Fruit fly (Drosophila melanogaster) whole organism, embryonic: Measurements from ENCODE around the gene Pxn.

Source experiments
- ATbp ChIP-seq: fragments of 200-800 bp; sonication (Bioruptor generic); optimal IDR thresholded peaks from 2 replicates; lab custom pipeline; 2017; ENCODE audit warnings: missing biosample characterization, mild to moderate bottlenecking, missing genetic modification characterization, missing genetic modification reagents
- Bgb ChIP-seq: fragments of 200-800 bp; sonication (Bioruptor generic); IDR thresholded peaks from 2 replicates; pipeline ENCODE4 v1.3.6; 2022; ENCODE audit warnings: missing biosample characterization, missing genetic modification characterization; ENCODE audit not compliant: partially characterized antibody
- CG1024 ChIP-seq: fragments of 200-800 bp; sonication (Bioruptor generic); IDR thresholded peaks from 2 replicates; pipeline ENCODE4 v1.3.6; 2022; ENCODE audit warnings: missing biosample characterization, missing genetic modification characterization
- CG10565 ChIP-seq: fragments of 200-800 bp; sonication (Bioruptor generic); optimal IDR thresholded peaks from 3 replicates; lab custom pipeline; 2016; ENCODE audit warnings: missing biosample characterization, mild to moderate bottlenecking, missing genetic modification characterization
- CG12744 ChIP-seq: fragments of 200-800 bp; sonication (Bioruptor generic); optimal IDR thresholded peaks from 2 replicates; lab custom pipeline; 2016; ENCODE audit warnings: missing biosample characterization, missing genetic modification characterization
- CG13624 ChIP-seq: fragments of 200-800 bp; sonication (Bioruptor generic); optimal IDR thresholded peaks from 2 replicates; lab custom pipeline; 2016; ENCODE audit warnings: missing biosample characterization, missing genetic modification characterization
- CG1529 ChIP-seq: fragments of 200-800 bp; sonication (Bioruptor generic); optimal IDR thresholded peaks from 3 replicates; lab custom pipeline; 2018; ENCODE audit warnings: missing biosample characterization, missing genetic modification characterization
- CG17568 ChIP-seq: fragments of 200-800 bp; sonication (Bioruptor generic); optimal IDR thresholded peaks from 2 replicates; lab custom pipeline; 2018; ENCODE audit warnings: missing biosample characterization, mild to moderate bottlenecking, missing genetic modification characterization, moderate library complexity
- CG18599 ChIP-seq: fragments of 200-800 bp; sonication (Bioruptor generic); optimal IDR thresholded peaks from 3 replicates; lab custom pipeline; 2017; ENCODE audit warnings: missing biosample characterization, missing genetic modification characterization, mild to moderate bottlenecking, moderate library complexity, missing genetic modification reagents
- CG2678 ChIP-seq: fragments of 200-800 bp; sonication (Bioruptor generic); optimal IDR thresholded peaks from 3 replicates; lab custom pipeline; 2019; ENCODE audit warnings: missing biosample characterization, mild to moderate bottlenecking, missing genetic modification characterization, moderate library complexity
- CG31388 ChIP-seq: fragments of 200-800 bp; sonication (Bioruptor generic); optimal IDR thresholded peaks from 2 replicates; lab custom pipeline; 2016; ENCODE audit warnings: missing biosample characterization, missing genetic modification characterization
- CG32772 ChIP-seq: fragments of 200-800 bp; sonication (Bioruptor generic); IDR thresholded peaks from 2 replicates; pipeline ENCODE4 v1.3.6; 2022; ENCODE audit warnings: missing biosample characterization, missing genetic modification characterization
- CG34224 ChIP-seq: fragments of 200-800 bp; sonication (Bioruptor generic); IDR thresholded peaks from 3 replicates; pipeline ENCODE4 v1.3.6; 2022; ENCODE audit warnings: missing biosample characterization, missing genetic modification characterization; ENCODE audit not compliant: partially characterized antibody
- CG42726 ChIP-seq: fragments of 200-800 bp; sonication (Bioruptor generic); IDR thresholded peaks from 2 replicates; pipeline ENCODE4 v1.3.6; 2022; ENCODE audit warnings: missing biosample characterization, missing genetic modification characterization; ENCODE audit not compliant: partially characterized antibody
- CG6791 ChIP-seq: fragments of 200-800 bp; sonication (Bioruptor generic); IDR thresholded peaks from 3 replicates; pipeline ENCODE4 v1.3.6; 2022; ENCODE audit warnings: missing biosample characterization, missing genetic modification characterization; ENCODE audit not compliant: partially characterized antibody
- CG8359 ChIP-seq: fragments of 200-800 bp; sonication (Bioruptor generic); optimal IDR thresholded peaks from 2 replicates; lab custom pipeline; 2017; ENCODE audit warnings: missing biosample characterization, mild to moderate bottlenecking, missing genetic modification characterization, borderline replicate concordance
- CG9727 ChIP-seq: fragments of 200-800 bp; sonication (Bioruptor generic); optimal IDR thresholded peaks from 3 replicates; lab custom pipeline; 2017; ENCODE audit warnings: missing biosample characterization, mild to moderate bottlenecking, missing genetic modification characterization
- CoRest ChIP-seq: fragments of 200-800 bp; sonication (Bioruptor generic); optimal IDR thresholded peaks from 3 replicates; lab custom pipeline; 2018; ENCODE audit warnings: missing biosample characterization, mild to moderate bottlenecking, missing genetic modification characterization, moderate library complexity
- CrebB ChIP-seq: fragments of 200-800 bp; sonication (Bioruptor generic); optimal IDR thresholded peaks from 3 replicates; lab custom pipeline; 2018; ENCODE audit warnings: missing biosample characterization, mild to moderate bottlenecking, missing genetic modification characterization
- ERR ChIP-seq: fragments of 200-800 bp; sonication (Bioruptor generic); optimal IDR thresholded peaks from 2 replicates; lab custom pipeline; 2016; ENCODE audit warnings: missing biosample characterization, missing genetic modification characterization
- Fer2 ChIP-seq: fragments of 200-800 bp; sonication (Bioruptor generic); optimal IDR thresholded peaks from 2 replicates; lab custom pipeline; 2018; ENCODE audit warnings: missing biosample characterization, mild to moderate bottlenecking, missing genetic modification characterization, moderate library complexity
- H15 ChIP-seq: fragments of 200-800 bp; sonication (Bioruptor generic); IDR thresholded peaks from 3 replicates; pipeline ENCODE4 v1.3.6; 2022; ENCODE audit warnings: missing biosample characterization, missing genetic modification characterization
- H2.0 ChIP-seq: fragments of 200-800 bp; sonication (Bioruptor generic); IDR thresholded peaks from 2 replicates; pipeline ENCODE4 v1.3.6; 2022; ENCODE audit warnings: missing biosample characterization, missing genetic modification characterization
- Myb ChIP-seq: fragments of 200-800 bp; sonication (Bioruptor generic); optimal IDR thresholded peaks from 2 replicates; lab custom pipeline; 2016; ENCODE audit warnings: missing biosample characterization, missing genetic modification characterization
- Sox102F ChIP-seq: fragments of 200-800 bp; sonication (Bioruptor generic); optimal IDR thresholded peaks from 2 replicates; lab custom pipeline; 2018; ENCODE audit warnings: missing biosample characterization, mild to moderate bottlenecking, missing genetic modification characterization, moderate library complexity
- Sry-β ChIP-seq: fragments of 200-800 bp; sonication (Bioruptor generic); optimal IDR thresholded peaks from 2 replicates; lab custom pipeline; 2018; ENCODE audit warnings: missing biosample characterization, mild to moderate bottlenecking, missing genetic modification characterization, moderate library complexity
- ap ChIP-seq: fragments of 200-800 bp; sonication (Bioruptor generic); IDR thresholded peaks from 2 replicates; pipeline ENCODE4 v1.3.6; 2022; ENCODE audit warnings: missing biosample characterization, missing genetic modification characterization
- crp ChIP-seq, 2 experiments: fragments of 200-800 bp; sonication (Bioruptor generic); optimal IDR thresholded peaks; 2 replicates in 1 of 2; 3 replicates in 1 of 2; lab custom pipeline; 2017; ENCODE audit warnings: missing biosample characterization in 2 of 2, missing genetic modification characterization in 2 of 2, mild to moderate bottlenecking in 1 of 2, moderate library complexity in 1 of 2
- dmrt11E ChIP-seq: fragments of 200-800 bp; sonication (Bioruptor generic); optimal IDR thresholded peaks from 3 replicates; lab custom pipeline; 2018; ENCODE audit warnings: missing biosample characterization, mild to moderate bottlenecking, missing genetic modification characterization, moderate library complexity
- ewg ChIP-seq: fragments of 200-800 bp; sonication (Bioruptor generic); optimal IDR thresholded peaks from 3 replicates; lab custom pipeline; 2017; ENCODE audit warnings: mild to moderate bottlenecking, missing biosample characterization, missing genetic modification reagents, missing genetic modification characterization
- fd3F ChIP-seq: fragments of 200-800 bp; sonication (Bioruptor generic); optimal IDR thresholded peaks from 2 replicates; lab custom pipeline; 2018; ENCODE audit warnings: missing biosample characterization, mild to moderate bottlenecking, missing genetic modification characterization, moderate library complexity
- fu2 ChIP-seq: fragments of 200-800 bp; sonication (Bioruptor generic); optimal IDR thresholded peaks from 2 replicates; lab custom pipeline; 2016; ENCODE audit warnings: missing biosample characterization, missing genetic modification characterization
- her ChIP-seq: fragments of 200-800 bp; sonication (Bioruptor generic); optimal IDR thresholded peaks from 2 replicates; lab custom pipeline; 2016; ENCODE audit warnings: missing biosample characterization, missing genetic modification characterization
- hkb ChIP-seq, 2 experiments: fragments of 200-800 bp in 1 of 2; fragments of >200 bp in 1 of 2; sonication (Bioruptor generic) in 1 of 2; IDR thresholded peaks in 1 of 2; optimal IDR thresholded peaks in 1 of 2; 2 replicates each; pipeline versions ENCODE4 v1.3.6 to Lab custom; 2017 to 2022; ENCODE audit warnings: missing biosample characterization in 1 of 2, missing genetic modification characterization in 1 of 2
- jing ChIP-seq: fragments of 200-800 bp; sonication (Bioruptor generic); optimal IDR thresholded peaks from 2 replicates; lab custom pipeline; 2018; ENCODE audit warnings: missing biosample characterization, mild to moderate bottlenecking, missing genetic modification characterization
- kah ChIP-seq: fragments of 200-800 bp; sonication (Bioruptor generic); optimal IDR thresholded peaks from 2 replicates; lab custom pipeline; 2018; ENCODE audit warnings: missing biosample characterization, mild to moderate bottlenecking, missing genetic modification characterization
- mirr ChIP-seq: fragments of 200-800 bp; sonication (Bioruptor generic); optimal IDR thresholded peaks from 3 replicates; lab custom pipeline; 2018; ENCODE audit warnings: missing biosample characterization, mild to moderate bottlenecking, missing genetic modification characterization
- pb ChIP-seq: fragments of 200-800 bp; sonication (Bioruptor generic); optimal IDR thresholded peaks from 3 replicates; lab custom pipeline; 2016; ENCODE audit warnings: missing biosample characterization, missing genetic modification characterization
- pho ChIP-seq: fragments of 200-800 bp; sonication (Bioruptor generic); optimal IDR thresholded peaks from 2 replicates; lab custom pipeline; 2016; ENCODE audit warnings: missing biosample characterization, missing genetic modification characterization
- prd ChIP-seq, 3 experiments: fragments of >200 bp in 2 of 3; fragments of 200-800 bp in 1 of 3; sonication (Bioruptor generic) in 1 of 3; optimal IDR thresholded peaks in 2 of 3; IDR thresholded peaks in 1 of 3; 2 replicates in 2 of 3; 3 replicates in 1 of 3; pipeline versions ENCODE4 v1.3.6 to Lab custom; 2017 to 2022; ENCODE audit warnings: missing biosample characterization in 1 of 3, missing genetic modification characterization in 1 of 3
- rib ChIP-seq: fragments of 200-800 bp; sonication (Bioruptor generic); IDR thresholded peaks from 2 replicates; pipeline ENCODE4 v1.3.6; 2022; ENCODE audit warnings: missing biosample characterization, missing genetic modification characterization
- seq ChIP-seq: fragments of 200-800 bp; sonication (Bioruptor generic); IDR thresholded peaks from 2 replicates; pipeline ENCODE4 v1.3.6; 2022; ENCODE audit warnings: missing biosample characterization, missing genetic modification characterization
- slou ChIP-seq: fragments of 200-800 bp; sonication (Bioruptor generic); optimal IDR thresholded peaks from 3 replicates; lab custom pipeline; 2016; ENCODE audit warnings: missing biosample characterization, missing genetic modification characterization
- tgo ChIP-seq: fragments of 200-800 bp; sonication (Bioruptor generic); IDR thresholded peaks from 3 replicates; pipeline ENCODE4 v1.3.6; 2022; ENCODE audit warnings: missing biosample characterization, missing genetic modification characterization
- tin ChIP-seq: fragments of 200-800 bp; sonication (Bioruptor generic); optimal IDR thresholded peaks from 3 replicates; lab custom pipeline; 2016; ENCODE audit warnings: missing biosample characterization, missing genetic modification characterization
- z ChIP-seq: fragments of 200-800 bp; sonication (Bioruptor generic); IDR thresholded peaks from 3 replicates; pipeline ENCODE4 v1.3.6; 2022; ENCODE audit warnings: missing biosample characterization, missing genetic modification characterization

Pxn gene

DNA sequence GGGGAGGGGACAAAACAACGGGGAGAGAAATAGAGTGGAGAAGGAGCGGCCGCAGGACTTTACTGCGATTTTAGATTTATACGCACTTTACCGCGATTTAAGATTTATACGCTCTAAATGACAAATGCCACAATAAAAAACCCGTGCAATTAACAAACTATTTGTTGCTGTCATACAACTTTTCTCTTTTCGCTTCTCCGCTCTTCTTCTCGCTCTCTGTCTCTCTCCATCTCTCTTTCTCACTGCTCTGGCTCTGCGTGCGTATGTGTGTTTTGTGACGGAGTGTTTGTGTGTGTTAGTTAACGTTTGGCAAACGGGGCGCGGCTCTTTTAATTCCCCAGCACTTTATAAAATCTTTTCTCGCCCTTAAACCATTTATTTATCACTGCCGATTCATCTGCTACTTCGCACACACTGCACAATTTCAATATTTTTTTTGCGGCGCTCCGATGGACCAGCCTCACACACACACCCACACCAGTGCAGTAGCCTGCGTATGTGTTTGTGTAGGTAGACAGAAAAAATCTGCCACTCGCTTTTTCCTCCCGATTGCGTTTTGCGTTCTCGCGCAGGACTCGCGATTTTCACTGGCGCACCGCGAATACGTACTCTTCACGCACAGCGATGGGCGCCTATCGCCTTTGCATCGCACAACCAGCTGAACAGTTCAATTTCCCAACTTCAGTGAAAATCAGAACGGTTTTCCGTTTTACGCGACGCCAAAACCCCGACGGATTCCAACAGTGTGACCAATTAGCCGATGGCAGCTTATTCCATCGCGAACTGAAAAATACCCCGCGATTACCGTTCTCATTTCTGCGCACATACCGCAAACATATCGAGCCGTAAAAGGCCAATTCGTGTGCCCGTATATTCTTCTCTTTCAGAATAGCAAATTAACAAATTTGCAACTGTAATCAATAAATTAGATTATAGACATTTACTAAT is 43.8 kb downstream of the Pxn start, which contains the start of gene msn (continued):
- TF ChIP-seq rib = peak; percentile 61
- peak; percentile 3 for TF ChIP-seq fu2 (GFP tag; lab: Kevin White, UChicago)
- TF ChIP-seq CG17568 (GFP tag; lab: Kevin White, UChicago) = no peak
- TF ChIP-seq CG13624 (GFP tag; lab: Kevin White, UChicago) = no peak
- TF ChIP-seq CG12744 = no peak
- peak; percentile 5 for TF ChIP-seq CG2678
- no peak for TF ChIP-seq CG1529 (GFP tag; lab: Kevin White, UChicago)
- no peak; the same call in 1 of the 2 replicates for TF ChIP-seq seq (GFP tag; lab: Robert Waterston, UW)
- no peak for TF ChIP-seq Sox102F (GFP tag; lab: Kevin White, UChicago)
- TF ChIP-seq CG8359 (GFP tag; lab: Kevin White, UChicago) = no peak
- TF ChIP-seq crp (GFP tag; optimal IDR thresholded peaks at IDR 0.05; lab: Kevin White, UChicago) = no peak
- no peak for TF ChIP-seq CoRest (tag; lab: Kevin White, UChicago)
- no peak for TF ChIP-seq slou
- peak; percentile 36 for TF ChIP-seq CG18599 (GFP tag; lab: Kevin White, UChicago)
- peak; percentile 5; the same call in 1 of the 2 replicates for TF ChIP-seq CG1024 (GFP tag; lab: Robert Waterston, UW)
- TF ChIP-seq CG32772 (GFP tag; lab: Robert Waterston, UW) = no peak
- TF ChIP-seq CG9727 (GFP tag; lab: Kevin White, UChicago) = no peak
- peak; percentile 5 for TF ChIP-seq CrebB (tag; lab: Kevin White, UChicago)
- TF ChIP-seq pb (GFP tag; lab: Kevin White, UChicago) = peak; percentile 40
- no peak for TF ChIP-seq ATbp
- TF ChIP-seq tgo (GFP tag; lab: Robert Waterston, UW) = no peak
- no peak for TF ChIP-seq jing (GFP tag; lab: Kevin White, UChicago)
- no peak for TF ChIP-seq CG31388 (GFP tag; lab: Kevin White, UChicago)
- no peak for TF ChIP-seq z (GFP tag; lab: Robert Waterston, UW)
- no peak for TF ChIP-seq H15 (GFP tag; lab: Robert Waterston, UW)
- TF ChIP-seq ERR = peak; percentile 12
- TF ChIP-seq hkb (optimal IDR thresholded peaks at IDR 0.05; lab: Kevin White, UChicago) = no peak
- TF ChIP-seq hkb (GFP tag; IDR thresholded peaks at IDR 0.05; lab: Robert Waterston, UW) = peak; percentile 7; the same call in 1 of the 2 replicates
- TF ChIP-seq CG10565 (GFP tag; lab: Kevin White, UChicago) = no peak
- peak; percentile 55 for TF ChIP-seq kah (GFP tag; lab: Kevin White, UChicago)
- peak; percentile 99 for TF ChIP-seq her
- TF ChIP-seq mirr (GFP tag; lab: Kevin White, UChicago) = peak; percentile 55
- peak; percentile 83 for TF ChIP-seq CG42726 (GFP tag; lab: Robert Waterston, UW)
- TF ChIP-seq Sry-β (GFP tag; lab: Kevin White, UChicago) = no peak
- no peak for TF ChIP-seq dmrt11E (tag; lab: Kevin White, UChicago)
- TF ChIP-seq pho (GFP tag; lab: Kevin White, UChicago) = peak; percentile 19
- TF ChIP-seq fd3F (GFP tag; lab: Kevin White, UChicago) = no peak
- peak; percentile 44; the same call in 2 of the 3 replicates for TF ChIP-seq CG34224 (GFP tag; lab: Robert Waterston, UW)
- no peak for TF ChIP-seq prd (optimal IDR thresholded peaks at IDR 0.05; lab: Kevin White, UChicago)
- TF ChIP-seq prd (GFP tag; IDR thresholded peaks at IDR 0.05; lab: Robert Waterston, UW) = 0 out of 3 replicates have a peak, but pooled peaks have one; percentile 7
- TF ChIP-seq CG6791 (GFP tag; lab: Robert Waterston, UW) = peak; percentile 64; the same call in 2 of the 3 replicates
- TF ChIP-seq H2.0 = no peak
- peak; percentile 6 for TF ChIP-seq Myb
- TF ChIP-seq tin (GFP tag; lab: Kevin White, UChicago) = no peak
- TF ChIP-seq ewg (GFP tag; lab: Kevin White, UChicago) = peak; percentile 37
- TF ChIP-seq Fer2 (tag; lab: Kevin White, UChicago) = no peak
- TF ChIP-seq ap (GFP tag; lab: Robert Waterston, UW) = no peak
- TF ChIP-seq Bgb (GFP tag; lab: Robert Waterston, UW) = peak; percentile 64
